Fruit fly (Drosophila melanogaster) whole organism, adult: ENCODE measurements around the gene CG11694.

ENCODE experiments used
- CG14711 ChIP-seq: fragments of 200-800 bp; sonication (Bioruptor generic); optimal IDR thresholded peaks from 2 replicates; lab custom pipeline; 2018; ENCODE audit warnings: missing biosample characterization, mild to moderate bottlenecking, missing genetic modification characterization, moderate library complexity
- CG1620 ChIP-seq: fragments of 200-800 bp; sonication (Bioruptor generic); optimal IDR thresholded peaks from 2 replicates; lab custom pipeline; 2016; ENCODE audit warnings: missing biosample characterization, missing genetic modification characterization
- Clk ChIP-seq: fragments of 200-800 bp; sonication (Bioruptor generic); optimal IDR thresholded peaks from 2 replicates; lab custom pipeline; 2017; ENCODE audit warnings: missing biosample characterization, missing genetic modification characterization
- Crg-1 ChIP-seq: fragments of 200-800 bp; sonication (Bioruptor generic); optimal IDR thresholded peaks from 2 replicates; lab custom pipeline; 2016; ENCODE audit warnings: missing biosample characterization, missing genetic modification characterization
- kay ChIP-seq: fragments of 200-800 bp; sonication (Bioruptor generic); peaks from one replicate; lab custom pipeline; 2016; ENCODE audit warnings: missing biosample characterization, missing genetic modification characterization, borderline replicate concordance
- ovo ChIP-seq: fragments of 200-800 bp; sonication (Bioruptor generic); optimal IDR thresholded peaks from 2 replicates; lab custom pipeline; 2016; ENCODE audit warnings: missing biosample characterization, missing genetic modification characterization
- tj ChIP-seq: fragments of 200-800 bp; sonication (Bioruptor generic); optimal IDR thresholded peaks from 3 replicates; lab custom pipeline; 2017; ENCODE audit warnings: missing biosample characterization, mild to moderate bottlenecking, missing genetic modification characterization, moderate library complexity
- toe ChIP-seq: fragments of 200-800 bp; sonication (Bioruptor generic); optimal IDR thresholded peaks from 2 replicates; lab custom pipeline; 2016; ENCODE audit warnings: missing biosample characterization, missing genetic modification characterization

- TF ChIP-seq Clk (no peak), CG1620 (no peak), CG14711 (no peak), toe (no peak), tj (no peak), ovo (GFP tag; lab: Kevin White, UChicago) (no peak), kay (GFP tag; lab: Kevin White, UChicago) (no peak), Crg-1 (GFP tag; lab: Kevin White, UChicago) (no peak)
Observed at dm6 chr3R:8343251-8343744, 31.4 kb upstream of the CG11694 start, which contains the start of the genes PNKP and COX7AL.
